Fruit fly (Drosophila melanogaster) whole organism, pupa: ENCODE data around the gene ATPsynO.

Experiments
- CG10348 ChIP-seq: fragments of 200-800 bp; sonication (Bioruptor generic); IDR thresholded peaks from 2 replicates; pipeline ENCODE4 v1.3.6; 2022; ENCODE audit warnings: missing biosample characterization, missing genetic modification characterization
- CG12605 ChIP-seq: fragments of 200-800 bp; sonication (Bioruptor generic); IDR thresholded peaks from 2 replicates; pipeline ENCODE4 v1.3.6; 2022; ENCODE audit warnings: missing biosample characterization, missing genetic modification characterization
- CG34367 ChIP-seq: fragments of 200-800 bp; sonication (Bioruptor generic); optimal IDR thresholded peaks from 2 replicates; lab custom pipeline; 2018; ENCODE audit warnings: missing biosample characterization, mild to moderate bottlenecking, missing genetic modification characterization
- CG8159 ChIP-seq: fragments of 200-800 bp; sonication (Bioruptor generic); optimal IDR thresholded peaks from 3 replicates; lab custom pipeline; 2018; ENCODE audit warnings: missing biosample characterization, mild to moderate bottlenecking, missing genetic modification characterization, moderate library complexity
- D1 ChIP-seq: fragments of 200-800 bp; sonication (Bioruptor generic); optimal IDR thresholded peaks from 2 replicates; lab custom pipeline; 2018; ENCODE audit warnings: missing biosample characterization, mild to moderate bottlenecking, missing genetic modification characterization, moderate library complexity
- fd96Ca ChIP-seq: fragments of 200-800 bp; sonication (Bioruptor generic); IDR thresholded peaks from 3 replicates; pipeline ENCODE4 v1.3.6; 2022; ENCODE audit warnings: missing biosample characterization, missing genetic modification characterization

DNA sequence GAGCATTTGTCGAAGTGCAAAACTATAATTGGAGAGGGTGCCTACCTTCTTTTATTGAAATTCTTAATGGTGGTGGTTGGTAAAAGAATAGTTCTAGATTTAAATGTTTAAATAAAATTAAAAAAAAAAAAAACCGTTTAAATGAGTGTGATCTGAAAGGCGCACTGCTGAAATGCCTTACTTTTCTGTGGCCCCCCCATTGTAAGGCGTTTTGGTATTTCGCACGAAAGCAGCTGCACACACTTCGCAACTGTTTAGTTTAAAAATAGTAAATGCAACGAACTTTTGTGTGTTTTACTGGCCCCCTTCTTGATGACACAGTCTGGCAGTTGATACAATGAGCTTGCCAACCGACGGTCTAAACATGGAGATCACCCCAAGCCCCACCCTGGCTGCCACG, 3.0 kb downstream of the ATPsynO start, which contains the start of the genes CG14864 and Zip88E:
- TF ChIP-seq fd96Ca (GFP tag; lab: Robert Waterston, UW) = no peak
- no peak for TF ChIP-seq CG8159
- TF ChIP-seq D1 (tag; lab: Kevin White, UChicago) = no peak
- no peak for TF ChIP-seq CG10348 (GFP tag; lab: Robert Waterston, UW)
- TF ChIP-seq CG12605 (GFP tag; lab: Robert Waterston, UW) = no peak
- TF ChIP-seq CG34367 (tag; lab: Kevin White, UChicago) = no peak
